Worm (Caenorhabditis elegans) whole organism, early embryonic: ENCODE data around the gene clec-128.

Experiments
- ama-1 ChIP-seq: fragments of 150-350 bp; optimal IDR thresholded peaks from 2 replicates; lab custom pipeline; 2014
- hmg-4 ChIP-seq: fragments of 200-800 bp; sonication (Bioruptor generic); optimal IDR thresholded peaks from 2 replicates; lab custom pipeline; 2018; ENCODE audit warnings: mild to moderate bottlenecking, missing genetic modification characterization, missing compliant biosample characterization
- sea-1 ChIP-seq: fragments of 200-800 bp; sonication (Bioruptor generic); conservative IDR thresholded peaks from 2 replicates; pipeline ENCODE4 v1.3.6; 2022; ENCODE audit warnings: missing genetic modification characterization, missing compliant biosample characterization
- tbx-11 ChIP-seq: fragments of 200-800 bp; sonication (Bioruptor generic); IDR thresholded peaks from 2 replicates; pipeline ENCODE4 v1.3.6; 2022; ENCODE audit warnings: missing genetic modification characterization, missing compliant biosample characterization
- tbx-37 ChIP-seq: fragments of 200-800 bp; sonication (Bioruptor generic); conservative IDR thresholded peaks from 2 replicates; pipeline ENCODE4 v1.3.6; 2022; ENCODE audit warnings: missing genetic modification reagents, missing genetic modification characterization, missing compliant biosample characterization
- tra-4 ChIP-seq: sonication (generic microtip); optimal IDR thresholded peaks from 2 replicates; lab custom pipeline; 2017; ENCODE audit warnings: missing genetic modification characterization, missing compliant biosample characterization

DNA sequence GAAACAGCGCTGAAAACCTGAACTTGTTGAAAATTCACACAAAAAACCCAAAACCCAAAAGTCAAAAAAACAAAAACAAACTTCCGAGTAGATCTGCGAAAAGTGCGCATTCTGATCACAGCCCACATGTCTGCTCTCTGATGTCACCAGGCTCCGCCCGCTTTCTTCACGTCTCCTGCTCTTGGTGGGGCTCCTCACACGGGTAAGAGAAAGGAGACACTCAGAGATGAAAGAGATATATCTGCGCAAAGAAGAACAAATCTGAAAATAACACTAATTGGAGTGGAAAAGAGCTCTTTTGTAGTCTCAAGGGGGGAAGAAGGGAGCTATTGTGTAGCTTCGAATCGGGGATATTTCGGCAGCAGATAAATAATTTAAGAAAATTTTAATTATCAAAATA, 42.6 kb downstream of the clec-128 start, which contains the start of gene ncs-6:
- no peak for TF ChIP-seq tbx-11 (GFP tag; lab: Robert Waterston, UW)
- no peak for TF ChIP-seq tbx-37 (GFP tag; lab: Robert Waterston, UW)
- no peak for TF ChIP-seq ama-1 (lab: Kevin White, UChicago)
- TF ChIP-seq tra-4 (tag; lab: Kevin White, UChicago): no peak
- no peak for TF ChIP-seq hmg-4 (GFP tag; lab: Kevin White, UChicago)
- TF ChIP-seq sea-1 (GFP tag; lab: Robert Waterston, UW): no peak
